Worm (Caenorhabditis elegans) whole organism, L3 larva: Measurements from ENCODE around the gene chil-22.

Experiments
- aly-2 ChIP-seq: fragments of 150-350 bp; optimal IDR thresholded peaks from 2 replicates; lab custom pipeline; 2014; ENCODE audit warnings: missing biosample characterization, missing genetic modification characterization
- fkh-2 ChIP-seq: fragments of 150-350 bp; optimal IDR thresholded peaks from 2 replicates; lab custom pipeline; 2014; ENCODE audit warnings: missing biosample characterization, missing genetic modification reagents, missing genetic modification characterization
- fos-1 ChIP-seq: fragments of 150-350 bp; optimal IDR thresholded peaks from 2 replicates; lab custom pipeline; 2014; ENCODE audit warnings: missing biosample characterization, missing genetic modification characterization
- nhr-11 ChIP-seq: fragments of 150-350 bp; optimal IDR thresholded peaks from 2 replicates; lab custom pipeline; 2014; ENCODE audit warnings: missing biosample characterization, missing genetic modification characterization
- nhr-237 ChIP-seq: fragments of 150-350 bp; optimal IDR thresholded peaks from 2 replicates; lab custom pipeline; 2014; ENCODE audit warnings: missing biosample characterization, missing genetic modification characterization
- nhr-28 ChIP-seq: fragments of 150-350 bp; optimal IDR thresholded peaks from 2 replicates; lab custom pipeline; 2014; ENCODE audit warnings: missing biosample characterization, missing genetic modification characterization
- nhr-76 ChIP-seq: fragments of 150-350 bp; sonication (generic microtip); optimal IDR thresholded peaks from 5 replicates; lab custom pipeline; 2014; ENCODE audit warnings: missing biosample characterization, missing genetic modification characterization
- pha-4 ChIP-seq: fragments of 150-350 bp; optimal IDR thresholded peaks from 2 replicates; lab custom pipeline; 2014; ENCODE audit warnings: missing biosample characterization, missing genetic modification reagents, missing genetic modification characterization
- skn-1 ChIP-seq: fragments of 150-350 bp; optimal IDR thresholded peaks from 2 replicates; lab custom pipeline; 2014; ENCODE audit warnings: missing biosample characterization, missing genetic modification characterization
- tbx-2 ChIP-seq: sonication (generic microtip); optimal IDR thresholded peaks from 2 replicates; lab custom pipeline; 2016; ENCODE audit warnings: mild to moderate bottlenecking, missing genetic modification characterization, missing compliant biosample characterization
- unc-62 ChIP-seq: fragments of 150-350 bp; sonication (generic microtip); optimal IDR thresholded peaks from 4 replicates; lab custom pipeline; 2014; ENCODE audit warnings: missing biosample characterization, missing genetic modification reagents, missing genetic modification characterization
- zag-1 ChIP-seq: fragments of 150-350 bp; optimal IDR thresholded peaks from 2 replicates; lab custom pipeline; 2014; ENCODE audit warnings: missing biosample characterization, missing genetic modification characterization
- ztf-11 ChIP-seq: fragments of 150-350 bp; optimal IDR thresholded peaks from 2 replicates; lab custom pipeline; 2014; ENCODE audit warnings: missing biosample characterization, missing genetic modification characterization

DNA sequence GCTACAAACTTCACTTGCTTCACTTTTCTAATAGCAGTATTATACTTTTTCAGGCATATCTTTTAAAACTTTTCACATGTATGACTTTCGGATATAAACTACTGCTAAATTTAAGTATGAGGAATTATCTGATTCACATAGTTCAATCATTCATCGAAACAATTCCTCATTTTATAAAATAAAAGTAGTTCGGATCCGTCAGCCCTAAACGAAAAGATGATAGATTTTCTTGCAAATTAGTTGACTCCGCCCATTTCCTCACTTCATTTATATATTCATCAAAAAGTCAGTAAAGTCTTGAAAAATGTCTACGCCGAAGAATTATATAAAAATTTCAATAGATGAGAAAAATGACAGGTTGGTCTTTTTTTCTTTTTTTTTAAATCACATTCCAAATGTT lies 11.6 kb upstream of the chil-22 start, which contains the start of gene chil-27:
- TF ChIP-seq zag-1 (tag; lab: Kevin White, UChicago) (no peak), ztf-11 (tag; lab: Kevin White, UChicago) (no peak), fkh-2 (tag; lab: Kevin White, UChicago) (no peak), nhr-11 (tag; lab: Kevin White, UChicago) (no peak), nhr-76 (tag; lab: Kevin White, UChicago) (no peak), nhr-237 (tag; lab: Kevin White, UChicago) (no peak), aly-2 (tag; lab: Kevin White, UChicago) (no peak), nhr-28 (tag; lab: Kevin White, UChicago) (no peak), fos-1 (tag; lab: Kevin White, UChicago) (no peak), unc-62 (GFP tag; lab: Kevin White, UChicago) (no peak), pha-4 (tag; lab: Kevin White, UChicago) (no peak), skn-1 (tag; lab: Kevin White, UChicago) (no peak), tbx-2 (tag; lab: Kevin White, UChicago) (no peak)
